Fruit fly (Drosophila melanogaster) whole organism, adult: ENCODE measurements around the gene BCL7-like.

ENCODE experiments used
- CG14711 ChIP-seq: fragments of 200-800 bp; sonication (Bioruptor generic); optimal IDR thresholded peaks from 2 replicates; lab custom pipeline; 2018; ENCODE audit warnings: missing biosample characterization, mild to moderate bottlenecking, missing genetic modification characterization, moderate library complexity
- CG7101 ChIP-seq: fragments of 200-800 bp; sonication (Bioruptor generic); optimal IDR thresholded peaks from 2 replicates; lab custom pipeline; 2018; ENCODE audit warnings: missing biosample characterization, mild to moderate bottlenecking, missing genetic modification characterization, moderate library complexity
- Clk ChIP-seq: fragments of 200-800 bp; sonication (Bioruptor generic); optimal IDR thresholded peaks from 2 replicates; lab custom pipeline; 2017; ENCODE audit warnings: missing biosample characterization, missing genetic modification characterization
- Mnt ChIP-seq: fragments of 200-800 bp; sonication (Bioruptor generic); optimal IDR thresholded peaks from 2 replicates; lab custom pipeline; 2016; ENCODE audit warnings: missing biosample characterization, mild to moderate bottlenecking, missing genetic modification characterization
- bab1 ChIP-seq: fragments of 200-800 bp; sonication (Bioruptor generic); optimal IDR thresholded peaks from 3 replicates; lab custom pipeline; 2019; ENCODE audit warnings: missing biosample characterization, mild to moderate bottlenecking, missing genetic modification characterization, moderate library complexity
- cnc ChIP-seq, 2 experiments: fragments of >200 bp; optimal IDR thresholded peaks; 2 replicates each; lab custom pipeline; 2017
- toe ChIP-seq: fragments of 200-800 bp; sonication (Bioruptor generic); optimal IDR thresholded peaks from 2 replicates; lab custom pipeline; 2016; ENCODE audit warnings: missing biosample characterization, missing genetic modification characterization

DNA sequence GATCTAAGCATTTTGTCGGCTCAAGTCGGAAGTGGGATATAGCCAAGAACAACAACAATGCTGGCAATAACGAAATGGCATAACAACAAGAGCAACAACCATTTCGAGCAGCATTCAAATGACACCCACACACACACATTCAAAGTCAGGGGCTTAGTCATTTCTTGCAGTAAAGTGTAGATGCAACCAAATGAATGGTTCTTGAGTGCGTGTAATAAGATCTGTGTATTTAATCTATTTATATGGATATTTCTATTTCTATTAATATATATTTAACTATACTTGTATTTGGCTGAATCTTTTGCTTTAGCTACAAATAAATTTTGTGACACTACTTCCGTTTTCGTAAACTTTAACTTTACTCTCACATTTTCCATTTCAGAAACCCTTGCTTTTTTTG lies 8.7 kb upstream of the BCL7-like start:
- TF ChIP-seq Mnt (GFP tag; lab: Kevin White, UChicago): no peak
- no peak for TF ChIP-seq cnc (optimal IDR thresholded peaks at IDR 0.05; lab: Kevin White, UChicago)
- no peak for TF ChIP-seq toe
- no peak for TF ChIP-seq CG7101 (tag; lab: Kevin White, UChicago)
- no peak for TF ChIP-seq bab1 (GFP tag; lab: Kevin White, UChicago)
- no peak for TF ChIP-seq CG14711 (tag; lab: Kevin White, UChicago)
- no peak for TF ChIP-seq Clk (GFP tag; lab: Kevin White, UChicago)
